Worm (Caenorhabditis elegans) whole organism, L4 larva: Measurements from ENCODE around the gene F37B12.3.
A peak's percentile ranks its signal among the peaks of the same experiment; 100 is the strongest.

ENCODE experiments used
- aly-2 ChIP-seq: sonication (generic microtip); optimal IDR thresholded peaks from 2 replicates; lab custom pipeline; 2018; ENCODE audit warnings: missing biosample characterization, missing genetic modification characterization
- ceh-20 ChIP-seq: fragments of 200-800 bp; sonication (Bioruptor generic); IDR thresholded peaks from 2 replicates; pipeline ENCODE4 v1.3.6; 2022; ENCODE audit warnings: missing genetic modification reagents, missing genetic modification characterization, missing compliant biosample characterization
- egl-27 ChIP-seq: sonication (generic microtip); optimal IDR thresholded peaks from 3 replicates; lab custom pipeline; 2017; ENCODE audit warnings: missing biosample characterization, missing genetic modification reagents, missing genetic modification characterization
- fos-1 ChIP-seq: fragments of 150-350 bp; optimal IDR thresholded peaks from 2 replicates; lab custom pipeline; 2014; ENCODE audit warnings: missing biosample characterization, missing genetic modification characterization
- gei-8 ChIP-seq: fragments of 200-800 bp; sonication (Bioruptor generic); optimal IDR thresholded peaks from 2 replicates; lab custom pipeline; 2018; ENCODE audit warnings: mild to moderate bottlenecking, missing genetic modification characterization, missing compliant biosample characterization
- hlh-30 ChIP-seq: sonication (generic microtip); optimal IDR thresholded peaks from 2 replicates; lab custom pipeline; 2017; ENCODE audit warnings: antibody characterized with exemption, mild to moderate bottlenecking, missing genetic modification characterization, missing compliant biosample characterization; ENCODE audit not compliant: insufficient read depth
- hmg-1.1 ChIP-seq: fragments of 200-800 bp; sonication (Bioruptor generic); IDR thresholded peaks from 2 replicates; pipeline ENCODE4 v1.3.6; 2022; ENCODE audit warnings: missing genetic modification reagents, missing genetic modification characterization, missing compliant biosample characterization
- lin-15B ChIP-seq: fragments of 150-350 bp; sonication (generic microtip); optimal IDR thresholded peaks from 3 replicates; lab custom pipeline; 2014; ENCODE audit warnings: missing biosample characterization, missing genetic modification characterization
- mep-1 ChIP-seq: fragments of 150-350 bp; sonication (generic microtip); optimal IDR thresholded peaks from 3 replicates; lab custom pipeline; 2014; ENCODE audit warnings: missing biosample characterization, missing genetic modification characterization
- nhr-111 ChIP-seq: fragments of 200-800 bp; sonication (Bioruptor generic); optimal IDR thresholded peaks from 2 replicates; lab custom pipeline; 2018; ENCODE audit warnings: mild to moderate bottlenecking, missing genetic modification characterization, missing compliant biosample characterization
- snpc-4 ChIP-seq: fragments of 150-350 bp; optimal IDR thresholded peaks from 2 replicates; lab custom pipeline; 2014; ENCODE audit warnings: missing biosample characterization, missing genetic modification characterization
- ztf-11 ChIP-seq: fragments of 150-350 bp; optimal IDR thresholded peaks from 2 replicates; lab custom pipeline; 2014; ENCODE audit warnings: missing biosample characterization, missing genetic modification characterization

ce11 chrII:9057035-9057668, 15.9 kb upstream of the F37B12.3 start, which contains the start of gene rpl-32:
- no peak for TF ChIP-seq egl-27 (tag; lab: Kevin White, UChicago)
- peak; percentile 76 for TF ChIP-seq hlh-30
- TF ChIP-seq ceh-20 (GFP tag; lab: Robert Waterston, UW): no peak
- TF ChIP-seq nhr-111 (GFP tag; lab: Kevin White, UChicago): no peak
- no peak for TF ChIP-seq fos-1 (tag; lab: Kevin White, UChicago)
- peak; percentile 84 for TF ChIP-seq mep-1
- peak; percentile 51 for TF ChIP-seq hmg-1.1 (GFP tag; lab: Robert Waterston, UW)
- TF ChIP-seq lin-15B (tag; lab: Kevin White, UChicago): peak; percentile 32
- no peak for TF ChIP-seq gei-8 (GFP tag; lab: Kevin White, UChicago)
- TF ChIP-seq ztf-11 (tag; lab: Kevin White, UChicago): no peak
- TF ChIP-seq aly-2: no peak
- TF ChIP-seq snpc-4: no peak
